Fruit fly (Drosophila melanogaster) whole organism, embryonic: ENCODE measurements around the gene ps.

Source experiments
- Awh ChIP-seq: fragments of 200-800 bp; sonication (Bioruptor generic); IDR thresholded peaks from 2 replicates; pipeline ENCODE4, ENCODE4 v1.3.6; 2022; ENCODE audit warnings: missing biosample characterization, missing genetic modification characterization
- CG10267 ChIP-seq: fragments of 200-800 bp; sonication (Bioruptor generic); optimal IDR thresholded peaks from 2 replicates; lab custom pipeline; 2018; ENCODE audit warnings: missing biosample characterization, mild to moderate bottlenecking, missing genetic modification characterization, moderate library complexity
- CG10366 ChIP-seq: fragments of 200-800 bp; sonication (Bioruptor generic); IDR thresholded peaks from 2 replicates; pipeline ENCODE4 v1.3.6; 2022; ENCODE audit warnings: missing biosample characterization, missing genetic modification characterization
- CG10959 ChIP-seq: fragments of 200-800 bp; sonication (Bioruptor generic); IDR thresholded peaks from 2 replicates; pipeline ENCODE4 v1.3.6; 2022; ENCODE audit warnings: missing biosample characterization, missing genetic modification characterization
- CG11398 ChIP-seq: fragments of 200-800 bp; sonication (Bioruptor generic); optimal IDR thresholded peaks from 2 replicates; lab custom pipeline; 2016; ENCODE audit warnings: missing biosample characterization, missing genetic modification characterization
- CG12391 ChIP-seq: fragments of 200-800 bp; sonication (Bioruptor generic); optimal IDR thresholded peaks from 3 replicates; lab custom pipeline; 2018; ENCODE audit warnings: missing biosample characterization, mild to moderate bottlenecking, missing genetic modification characterization, moderate library complexity
- CG14441 ChIP-seq: fragments of 200-800 bp; sonication (Bioruptor generic); IDR thresholded peaks from 2 replicates; pipeline ENCODE4 v1.3.6; 2022; ENCODE audit warnings: missing biosample characterization, missing genetic modification characterization
- CG15601 ChIP-seq: fragments of 200-800 bp; sonication (Bioruptor generic); optimal IDR thresholded peaks from 3 replicates; lab custom pipeline; 2019; ENCODE audit warnings: missing biosample characterization, mild to moderate bottlenecking, missing genetic modification characterization, moderate library complexity
- CG16863 ChIP-seq: fragments of 200-800 bp; sonication (Bioruptor generic); optimal IDR thresholded peaks from 3 replicates; lab custom pipeline; 2016; ENCODE audit warnings: missing biosample characterization, missing genetic modification characterization
- CG18011 ChIP-seq: fragments of 200-800 bp; sonication (Bioruptor generic); optimal IDR thresholded peaks from 2 replicates; lab custom pipeline; 2017; ENCODE audit warnings: missing biosample characterization, missing genetic modification characterization, mild to moderate bottlenecking, moderate library complexity, missing genotype
- CG2199 ChIP-seq: fragments of 200-800 bp; sonication (Bioruptor generic); IDR thresholded peaks from 3 replicates; pipeline ENCODE4 v1.3.6; 2022; ENCODE audit warnings: missing biosample characterization, missing genetic modification characterization
- CG2712 ChIP-seq: fragments of 200-800 bp; optimal IDR thresholded peaks from 3 replicates; lab custom pipeline; 2019; ENCODE audit warnings: missing biosample characterization, mild to moderate bottlenecking, missing genetic modification characterization, moderate library complexity
- CG32767 ChIP-seq: fragments of 200-800 bp; sonication (Bioruptor generic); IDR thresholded peaks from 2 replicates; pipeline ENCODE4 v1.3.6; 2022; ENCODE audit warnings: missing biosample characterization, missing genetic modification characterization
- CG34376 ChIP-seq: fragments of 200-800 bp; sonication (Bioruptor generic); optimal IDR thresholded peaks from 2 replicates; lab custom pipeline; 2018; ENCODE audit warnings: missing biosample characterization, mild to moderate bottlenecking, missing genetic modification characterization
- CG4424 ChIP-seq: fragments of 200-800 bp; sonication (Bioruptor generic); optimal IDR thresholded peaks from 3 replicates; lab custom pipeline; 2016; ENCODE audit warnings: missing biosample characterization, missing genetic modification characterization
- CG6854 ChIP-seq: fragments of 200-800 bp; sonication (Bioruptor generic); optimal IDR thresholded peaks from 3 replicates; lab custom pipeline; 2017; ENCODE audit warnings: missing biosample characterization, mild to moderate bottlenecking, missing genetic modification characterization
- CG7556 ChIP-seq: fragments of 200-800 bp; sonication (Bioruptor generic); optimal IDR thresholded peaks from 2 replicates; lab custom pipeline; 2017; ENCODE audit warnings: missing biosample characterization, mild to moderate bottlenecking, missing genetic modification characterization
- CG9727 ChIP-seq: fragments of 200-800 bp; sonication (Bioruptor generic); optimal IDR thresholded peaks from 3 replicates; lab custom pipeline; 2017; ENCODE audit warnings: missing biosample characterization, mild to moderate bottlenecking, missing genetic modification characterization
- CG9817 ChIP-seq: fragments of 200-800 bp; sonication (Bioruptor generic); optimal IDR thresholded peaks from 2 replicates; lab custom pipeline; 2018; ENCODE audit warnings: missing biosample characterization, mild to moderate bottlenecking, missing genetic modification characterization, moderate library complexity
- CrebB ChIP-seq: fragments of 200-800 bp; sonication (Bioruptor generic); optimal IDR thresholded peaks from 3 replicates; lab custom pipeline; 2018; ENCODE audit warnings: missing biosample characterization, mild to moderate bottlenecking, missing genetic modification characterization
- ERR ChIP-seq: fragments of 200-800 bp; sonication (Bioruptor generic); optimal IDR thresholded peaks from 2 replicates; lab custom pipeline; 2016; ENCODE audit warnings: missing biosample characterization, missing genetic modification characterization
- Spps ChIP-seq: fragments of 200-800 bp; sonication (Bioruptor generic); optimal IDR thresholded peaks from 2 replicates; lab custom pipeline; 2018; ENCODE audit warnings: missing biosample characterization, mild to moderate bottlenecking, missing genetic modification characterization
- Ssrp ChIP-seq: fragments of 200-800 bp; sonication (Bioruptor generic); optimal IDR thresholded peaks from 2 replicates; lab custom pipeline; 2018; ENCODE audit warnings: missing biosample characterization, mild to moderate bottlenecking, missing genetic modification characterization, moderate library complexity
- az2 ChIP-seq: fragments of 200-800 bp; sonication (Bioruptor generic); optimal IDR thresholded peaks from 3 replicates; lab custom pipeline; 2016; ENCODE audit warnings: missing biosample characterization, missing genetic modification characterization
- chinmo ChIP-seq: fragments of 200-800 bp; sonication (Bioruptor generic); IDR thresholded peaks from 4 replicates; pipeline ENCODE4 v1.3.6; 2022; ENCODE audit warnings: missing biosample characterization, missing genetic modification characterization; ENCODE audit not compliant: partially characterized antibody
- cwo ChIP-seq: fragments of 200-800 bp; sonication (Bioruptor generic); optimal IDR thresholded peaks from 3 replicates; lab custom pipeline; 2017; ENCODE audit warnings: missing biosample characterization, missing genetic modification characterization, mild to moderate bottlenecking, moderate library complexity, missing genetic modification reagents
- dpn ChIP-seq, 2 experiments: fragments of 200-800 bp; sonication (Bioruptor generic); optimal IDR thresholded peaks; 3 replicates each; lab custom pipeline; 2016; ENCODE audit warnings: missing biosample characterization in 2 of 2, missing genetic modification characterization in 2 of 2
- eve ChIP-seq, 2 experiments: fragments of >200 bp; optimal IDR thresholded peaks; 2 replicates each; lab custom pipeline; 2017; ENCODE audit warnings: missing biosample characterization in 2 of 2, missing genetic modification characterization in 2 of 2
- ewg ChIP-seq: fragments of 200-800 bp; sonication (Bioruptor generic); optimal IDR thresholded peaks from 3 replicates; lab custom pipeline; 2017; ENCODE audit warnings: mild to moderate bottlenecking, missing biosample characterization, missing genetic modification reagents, missing genetic modification characterization
- fru ChIP-seq: fragments of >200 bp; optimal IDR thresholded peaks from 2 replicates; lab custom pipeline; 2017
- gfzf ChIP-seq: fragments of 200-800 bp; sonication (Bioruptor generic); optimal IDR thresholded peaks from 2 replicates; lab custom pipeline; 2016; ENCODE audit warnings: missing biosample characterization, mild to moderate bottlenecking, missing genetic modification characterization, moderate library complexity
- hth ChIP-seq: fragments of >200 bp; optimal IDR thresholded peaks from 2 replicates; lab custom pipeline; 2017; ENCODE audit warnings: inconsistent platforms
- lbe ChIP-seq: fragments of 200-800 bp; sonication (Bioruptor generic); optimal IDR thresholded peaks from 2 replicates; lab custom pipeline; 2016; ENCODE audit warnings: missing biosample characterization, mild to moderate bottlenecking, missing genetic modification characterization
- lov ChIP-seq, 2 experiments: fragments of 200-800 bp in 1 of 2; fragments of >200 bp in 1 of 2; sonication (Bioruptor generic) in 1 of 2; IDR thresholded peaks in 1 of 2; optimal IDR thresholded peaks in 1 of 2; 2 replicates in 1 of 2; 3 replicates in 1 of 2; pipeline versions ENCODE4 v1.3.6 to Lab custom; 2017 to 2022; ENCODE audit warnings: missing biosample characterization in 1 of 2, missing genetic modification characterization in 1 of 2
- nerfin-1 ChIP-seq: fragments of 200-800 bp; sonication (Bioruptor generic); optimal IDR thresholded peaks from 3 replicates; lab custom pipeline; 2019; ENCODE audit warnings: missing biosample characterization, mild to moderate bottlenecking, missing genetic modification characterization, moderate library complexity
- nerfin-2 ChIP-seq: fragments of 200-800 bp; sonication (Bioruptor generic); IDR thresholded peaks from 2 replicates; pipeline ENCODE4 v1.3.6; 2022; ENCODE audit warnings: missing biosample characterization, missing genetic modification characterization; ENCODE audit not compliant: partially characterized antibody
- nmo ChIP-seq: fragments of 200-800 bp; sonication (Bioruptor generic); optimal IDR thresholded peaks from 2 replicates; lab custom pipeline; 2018; ENCODE audit warnings: missing biosample characterization, mild to moderate bottlenecking, missing genetic modification characterization, moderate library complexity
- phol ChIP-seq: fragments of 200-800 bp; sonication (Bioruptor generic); optimal IDR thresholded peaks from 3 replicates; lab custom pipeline; 2018; ENCODE audit warnings: missing biosample characterization, mild to moderate bottlenecking, missing genetic modification characterization, moderate library complexity
- pros ChIP-seq: fragments of 200-800 bp; sonication (Bioruptor generic); optimal IDR thresholded peaks from 3 replicates; lab custom pipeline; 2019; ENCODE audit warnings: missing biosample characterization, mild to moderate bottlenecking, missing genetic modification characterization, moderate library complexity
- repo ChIP-seq: fragments of 200-800 bp; sonication (Bioruptor generic); optimal IDR thresholded peaks from 2 replicates; lab custom pipeline; 2016; ENCODE audit warnings: missing biosample characterization, missing genetic modification characterization
- sisA ChIP-seq: fragments of 200-800 bp; sonication (Bioruptor generic); IDR thresholded peaks from 2 replicates; pipeline ENCODE4 v1.3.6; 2022; ENCODE audit warnings: missing biosample characterization, missing genetic modification characterization
- slbo ChIP-seq: fragments of 200-800 bp; sonication (Bioruptor generic); IDR thresholded peaks from 2 replicates; pipeline ENCODE4 v1.3.6; 2022; ENCODE audit warnings: missing biosample characterization, missing genetic modification characterization
- sob ChIP-seq: fragments of 200-800 bp; sonication (Bioruptor generic); IDR thresholded peaks from 2 replicates; pipeline ENCODE4 v1.3.6; 2022; ENCODE audit warnings: missing biosample characterization, missing genetic modification characterization
- sr ChIP-seq: fragments of 200-800 bp; sonication (Bioruptor generic); IDR thresholded peaks from 3 replicates; pipeline ENCODE4 v1.3.6; 2022; ENCODE audit warnings: missing biosample characterization, missing genetic modification characterization
- tgo ChIP-seq: fragments of 200-800 bp; sonication (Bioruptor generic); IDR thresholded peaks from 3 replicates; pipeline ENCODE4 v1.3.6; 2022; ENCODE audit warnings: missing biosample characterization, missing genetic modification characterization
- tin ChIP-seq: fragments of 200-800 bp; sonication (Bioruptor generic); optimal IDR thresholded peaks from 3 replicates; lab custom pipeline; 2016; ENCODE audit warnings: missing biosample characterization, missing genetic modification characterization
- wek ChIP-seq: fragments of 200-800 bp; sonication (Bioruptor generic); optimal IDR thresholded peaks from 3 replicates; lab custom pipeline; 2018; ENCODE audit warnings: missing biosample characterization, mild to moderate bottlenecking, missing genetic modification characterization, moderate library complexity

Gene ps

DNA sequence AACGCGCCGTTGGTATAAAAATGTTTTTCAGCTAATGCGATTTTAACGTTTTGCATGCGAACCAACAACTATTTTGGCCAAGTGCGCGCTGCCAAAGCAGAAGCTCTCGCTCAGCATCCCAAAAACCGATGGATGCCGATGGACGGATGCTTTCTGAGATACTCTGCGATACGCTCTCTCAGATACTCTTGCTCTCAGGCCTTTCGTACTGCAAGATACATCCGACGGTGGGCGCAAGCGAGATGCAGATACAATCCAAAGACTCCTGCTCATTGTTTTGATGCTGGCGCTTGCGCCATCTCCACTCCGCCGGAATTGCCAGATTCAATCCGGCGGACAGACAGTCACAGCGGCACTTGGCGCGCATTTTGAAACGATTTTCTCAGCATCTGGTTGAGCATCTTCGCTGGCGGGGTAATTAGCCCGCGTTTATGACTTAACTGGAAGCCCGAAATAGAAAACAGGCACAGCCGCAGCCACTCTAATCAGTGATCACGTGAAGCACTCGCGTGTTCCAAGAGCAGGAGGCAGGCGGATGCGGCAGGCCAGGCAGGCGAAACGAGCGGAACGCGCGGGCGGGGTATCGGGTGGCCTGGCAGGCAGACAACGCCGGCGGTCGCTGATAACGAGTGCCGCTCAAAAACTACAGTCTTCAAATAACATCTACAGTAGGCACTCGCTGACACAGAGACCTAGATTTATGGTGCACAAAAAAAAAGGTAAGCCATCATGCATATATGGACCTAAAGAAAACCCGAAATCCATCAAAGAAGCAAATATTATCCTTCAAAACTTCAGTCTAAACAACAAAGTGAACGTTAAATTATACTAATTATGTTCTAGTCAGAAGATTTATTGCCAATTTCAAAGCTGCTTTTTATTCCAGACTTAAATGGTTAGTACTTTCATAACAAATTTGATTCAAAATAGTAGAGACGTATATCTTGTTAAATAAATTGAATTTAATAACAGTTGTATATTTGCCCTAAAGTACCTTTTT, 76.2 kb downstream of the ps start, which contains the start of gene CG16779 (continued):
- TF ChIP-seq tin (peak; percentile 47), lbe (GFP tag; lab: Kevin White, UChicago) (no peak), tgo (GFP tag; lab: Robert Waterston, UW) (peak; percentile 30; the same call in 1 of the 3 replicates), CG18011 (GFP tag; lab: Kevin White, UChicago) (no peak), dpn (GFP tag; optimal IDR thresholded peaks at IDR 0.05; lab: Kevin White, UChicago) (peak; percentile 10 to 19), nmo (peak; percentile 62), CG10366 (GFP tag; lab: Robert Waterston, UW) (no peak), CG12391 (tag; lab: Kevin White, UChicago) (peak; percentile 36), gfzf (GFP tag; lab: Kevin White, UChicago) (no peak), CG9817 (peak; percentile 7), CG15601 (tag; lab: Kevin White, UChicago) (peak; percentile 5), CG14441 (GFP tag; lab: Robert Waterston, UW) (peak; percentile 27; the same call in 1 of the 2 replicates), fru (lab: Kevin White, UChicago) (no peak), CG7556 (GFP tag; lab: Kevin White, UChicago) (peak; percentile 67), wek (GFP tag; lab: Kevin White, UChicago) (no peak), CG6854 (GFP tag; lab: Kevin White, UChicago) (no peak), sob (peak; percentile 28; the same call in 1 of the 2 replicates), hth (no peak), eve (GFP tag; optimal IDR thresholded peaks at IDR 0.05; lab: Kevin White, UChicago) (no peak), CG11398 (no peak), CG32767 (0 out of 2 replicates have a peak, but pooled peaks have one; percentile 17), chinmo (GFP tag; lab: Robert Waterston, UW) (peak; percentile 82; the same call in 1 of the 4 replicates), CG10267 (tag; lab: Kevin White, UChicago) (peak; percentile 39), repo (GFP tag; lab: Kevin White, UChicago) (no peak), sisA (GFP tag; lab: Robert Waterston, UW) (0 out of 2 replicates have a peak, but pooled peaks have one; percentile 12), az2 (GFP tag; lab: Kevin White, UChicago) (peak; percentile 59), CG2199 (GFP tag; lab: Robert Waterston, UW) (no peak), CG34376 (GFP tag; lab: Kevin White, UChicago) (peak; percentile 60), phol (peak; percentile 61), lov (optimal IDR thresholded peaks at IDR 0.05; lab: Kevin White, UChicago) (no peak), lov (GFP tag; IDR thresholded peaks at IDR 0.05; lab: Robert Waterston, UW) (no peak), CG4424 (GFP tag; lab: Kevin White, UChicago) (peak; percentile 15), CG16863 (GFP tag; lab: Kevin White, UChicago) (peak; percentile 10), CG2712 (tag; lab: Kevin White, UChicago) (peak; percentile 56), cwo (peak; percentile 100), nerfin-1 (tag; lab: Kevin White, UChicago) (peak; percentile 44), ewg (GFP tag; lab: Kevin White, UChicago) (peak; percentile 100), Awh (GFP tag; lab: Robert Waterston, UW) (no peak), Ssrp (tag; lab: Kevin White, UChicago) (peak; percentile 55), ERR (GFP tag; lab: Kevin White, UChicago) (peak; percentile 27), nerfin-2 (GFP tag; lab: Robert Waterston, UW) (no peak), slbo (GFP tag; lab: Robert Waterston, UW) (0 out of 2 replicates have a peak, but pooled peaks have one; percentile 3), Spps (tag; lab: Kevin White, UChicago) (no peak), CrebB (tag; lab: Kevin White, UChicago) (no peak), pros (GFP tag; lab: Kevin White, UChicago) (peak; percentile 14), CG9727 (GFP tag; lab: Kevin White, UChicago) (peak; percentile 65), CG10959 (GFP tag; lab: Robert Waterston, UW) (no peak), sr (GFP tag; lab: Robert Waterston, UW) (no peak)
